Worm (Caenorhabditis elegans) whole organism, young adult: ENCODE data around the gene F46F5.10.
"Not testable (repeated sequence)": the region's sequence is repeated elsewhere in the genome, so short reads cannot be mapped to it uniquely, and the experiment has no call there.

Source experiments
- B0336.3 ChIP-seq: fragments of 200-800 bp; sonication (Bioruptor generic); IDR thresholded peaks from 2 replicates; pipeline ENCODE4 v1.3.6; 2022; ENCODE audit warnings: missing genetic modification characterization, missing compliant biosample characterization
- D2030.7 ChIP-seq: fragments of 200-800 bp; sonication (Bioruptor generic); IDR thresholded peaks from 2 replicates; pipeline ENCODE4 v1.3.6; 2022; ENCODE audit warnings: missing genetic modification reagents, missing genetic modification characterization, missing compliant biosample characterization
- F10E7.11 ChIP-seq: sonication (generic microtip); optimal IDR thresholded peaks from 2 replicates; lab custom pipeline; 2017; ENCODE audit warnings: mild to moderate bottlenecking, missing genetic modification characterization, moderate library complexity, missing compliant biosample characterization
- F33H1.4 ChIP-seq: fragments of 200-800 bp; sonication (Bioruptor generic); IDR thresholded peaks from 2 replicates; pipeline ENCODE4 v1.3.6; 2022; ENCODE audit warnings: missing genetic modification reagents, missing genetic modification characterization, missing compliant biosample characterization
- F37B4.10 ChIP-seq: fragments of 200-800 bp; sonication (Bioruptor generic); IDR thresholded peaks from 2 replicates; pipeline ENCODE4 v1.3.6; 2022; ENCODE audit warnings: missing genetic modification characterization, missing compliant biosample characterization
- F55B11.4 ChIP-seq: sonication (generic microtip); optimal IDR thresholded peaks from 2 replicates; lab custom pipeline; 2016; ENCODE audit warnings: missing compliant biosample characterization, missing genetic modification characterization, borderline replicate concordance; ENCODE audit not compliant: insufficient read depth
- aptf-3 ChIP-seq: fragments of 200-800 bp; sonication (Bioruptor generic); IDR thresholded peaks from 2 replicates; pipeline ENCODE4 v1.3.6; 2022; ENCODE audit warnings: missing genetic modification characterization, missing compliant biosample characterization
- attf-3 ChIP-seq: fragments of 200-800 bp; sonication (Bioruptor generic); conservative IDR thresholded peaks from 2 replicates; pipeline ENCODE4 v1.3.6; 2022; ENCODE audit warnings: missing genetic modification reagents, missing genetic modification characterization, missing compliant biosample characterization
- attf-5 ChIP-seq: fragments of 200-800 bp; sonication (Bioruptor generic); optimal IDR thresholded peaks from 2 replicates; lab custom pipeline; 2018; ENCODE audit warnings: mild to moderate bottlenecking, missing genetic modification characterization, missing compliant biosample characterization
- attf-6 ChIP-seq: fragments of 200-800 bp; sonication (Bioruptor generic); IDR thresholded peaks from 2 replicates; pipeline ENCODE4 v1.3.6; 2022; ENCODE audit warnings: missing genetic modification reagents, missing genetic modification characterization, missing compliant biosample characterization
- ceh-27 ChIP-seq: fragments of 200-800 bp; sonication (Bioruptor generic); optimal IDR thresholded peaks from 2 replicates; lab custom pipeline; 2018; ENCODE audit warnings: mild to moderate bottlenecking, missing genetic modification characterization, moderate library complexity, missing compliant biosample characterization
- ceh-91 ChIP-seq: fragments of 200-800 bp; sonication (Bioruptor generic); IDR thresholded peaks from 2 replicates; pipeline ENCODE4 v1.3.6; 2022; ENCODE audit warnings: missing genetic modification reagents, missing genetic modification characterization, missing compliant biosample characterization
- dpl-1 ChIP-seq: fragments of 150-350 bp; optimal IDR thresholded peaks from 2 replicates; lab custom pipeline; 2014; ENCODE audit warnings: missing biosample characterization, missing genetic modification reagents, missing genetic modification characterization
- ekl-4 ChIP-seq: fragments of 200-800 bp; sonication (Bioruptor generic); IDR thresholded peaks from 2 replicates; pipeline ENCODE4 v1.3.6; 2022; ENCODE audit warnings: missing genetic modification reagents, missing genetic modification characterization, missing compliant biosample characterization
- him-1 ChIP-seq: sonication (generic microtip); optimal IDR thresholded peaks from 2 replicates; lab custom pipeline; 2016; ENCODE audit warnings: missing genotype, missing genetic modification reagents, missing genetic modification characterization, missing compliant biosample characterization
- hlh-12 ChIP-seq: sonication (generic microtip); optimal IDR thresholded peaks from 2 replicates; lab custom pipeline; 2016; ENCODE audit warnings: missing genetic modification characterization, missing compliant biosample characterization
- hmg-1.2 ChIP-seq: fragments of 200-800 bp; sonication (Bioruptor generic); IDR thresholded peaks from 2 replicates; pipeline ENCODE4 v1.3.6; 2022; ENCODE audit warnings: missing genetic modification reagents, missing genetic modification characterization, missing compliant biosample characterization
- hrde-1 ChIP-seq: sonication (generic microtip); optimal IDR thresholded peaks from 2 replicates; lab custom pipeline; 2016; ENCODE audit warnings: missing genetic modification characterization, mild to moderate bottlenecking, missing compliant biosample characterization, moderate library complexity, missing genotype, missing genetic modification reagents, borderline replicate concordance
- lin-35 ChIP-seq, 3 experiments: fragments of 150-350 bp in 2 of 3; sonication (generic microtip) in 1 of 3; optimal IDR thresholded peaks; 2 replicates each; lab custom pipeline; 2014 to 2018; ENCODE audit warnings: missing biosample characterization in 3 of 3, missing genetic modification characterization in 3 of 3, missing genetic modification reagents in 3 of 3
- lin-40 ChIP-seq: sonication (generic microtip); optimal IDR thresholded peaks from 2 replicates; lab custom pipeline; 2016; ENCODE audit warnings: missing genetic modification characterization, mild to moderate bottlenecking, missing compliant biosample characterization, missing genotype, missing genetic modification reagents
- lin-54 ChIP-seq: fragments of 200-800 bp; sonication (Bioruptor generic); optimal IDR thresholded peaks from 2 replicates; lab custom pipeline; 2018; ENCODE audit warnings: mild to moderate bottlenecking, missing genetic modification characterization, missing compliant biosample characterization
- lir-1 ChIP-seq: fragments of 200-800 bp; sonication (Bioruptor generic); conservative IDR thresholded peaks from 2 replicates; pipeline ENCODE4 v1.3.6; 2022; ENCODE audit warnings: missing genetic modification reagents, missing genetic modification characterization, missing compliant biosample characterization
- madf-3 ChIP-seq: fragments of 200-800 bp; sonication (Bioruptor generic); IDR thresholded peaks from 2 replicates; pipeline ENCODE4 v1.3.6; 2022; ENCODE audit warnings: missing genetic modification reagents, missing genetic modification characterization, missing compliant biosample characterization
- madf-6 ChIP-seq: fragments of 200-800 bp; sonication (Bioruptor generic); IDR thresholded peaks from 2 replicates; pipeline ENCODE4 v1.3.6; 2022; ENCODE audit warnings: missing genetic modification reagents, missing genetic modification characterization, missing compliant biosample characterization
- mcd-1 ChIP-seq: fragments of 200-800 bp; sonication (Bioruptor generic); IDR thresholded peaks from 2 replicates; pipeline ENCODE4 v1.3.6; 2022; ENCODE audit warnings: missing genetic modification reagents, missing genetic modification characterization, missing compliant biosample characterization
- nfyb-1 ChIP-seq: fragments of 200-800 bp; sonication (Bioruptor generic); IDR thresholded peaks from 2 replicates; pipeline ENCODE4 v1.3.6; 2022; ENCODE audit warnings: missing genetic modification reagents, missing genetic modification characterization, missing compliant biosample characterization
- nhr-90 ChIP-seq: sonication (generic microtip); optimal IDR thresholded peaks from 2 replicates; lab custom pipeline; 2016; ENCODE audit warnings: missing genotype, mild to moderate bottlenecking, missing genetic modification characterization, missing compliant biosample characterization
- snpc-1.1 ChIP-seq: sonication (generic microtip); optimal IDR thresholded peaks from 2 replicates; lab custom pipeline; 2017; ENCODE audit warnings: missing genetic modification characterization, mild to moderate bottlenecking, missing compliant biosample characterization, antibody characterized with exemption, moderate library complexity, missing genotype, missing genetic modification reagents; ENCODE audit not compliant: insufficient read depth
- snpc-4 ChIP-seq, 5 experiments: fragments of 150-350 bp in 1 of 5; sonication (generic microtip) in 4 of 5; optimal IDR thresholded peaks; 2 replicates each; lab custom pipeline; 2014 to 2018; ENCODE audit warnings: missing genetic modification characterization in 5 of 5, missing biosample characterization in 3 of 5, antibody characterized with exemption in 2 of 5, mild to moderate bottlenecking in 2 of 5, missing compliant biosample characterization in 2 of 5, missing genotype in 2 of 5, moderate library complexity in 2 of 5, missing genetic modification reagents in 1 of 5
- tbp1 ChIP-seq: fragments of 200-800 bp; sonication (Bioruptor generic); optimal IDR thresholded peaks from 2 replicates; lab custom pipeline; 2018; ENCODE audit warnings: mild to moderate bottlenecking, missing genetic modification characterization, missing compliant biosample characterization
- unc-130 ChIP-seq: sonication (generic microtip); optimal IDR thresholded peaks from 2 replicates; lab custom pipeline; 2016; ENCODE audit warnings: missing genetic modification reagents, missing genetic modification characterization, missing compliant biosample characterization
- unc-62 ChIP-seq: fragments of 150-350 bp; optimal IDR thresholded peaks from 2 replicates; lab custom pipeline; 2014; ENCODE audit warnings: missing biosample characterization, missing genetic modification reagents, missing genetic modification characterization
- xnd-1 ChIP-seq: sonication (generic microtip); optimal IDR thresholded peaks from 2 replicates; lab custom pipeline; 2016; ENCODE audit warnings: missing genotype, missing genetic modification reagents, missing genetic modification characterization, missing compliant biosample characterization
- zfh-2 ChIP-seq: fragments of 200-800 bp; sonication (Bioruptor generic); conservative IDR thresholded peaks from 2 replicates; pipeline ENCODE4 v1.3.6; 2022; ENCODE audit warnings: missing genetic modification reagents, missing genetic modification characterization, missing compliant biosample characterization
- ztf-18 ChIP-seq: sonication (generic microtip); optimal IDR thresholded peaks from 2 replicates; lab custom pipeline; 2016; ENCODE audit warnings: missing genotype, mild to moderate bottlenecking, missing genetic modification characterization, missing compliant biosample characterization
- ztf-26 ChIP-seq: sonication (generic microtip); optimal IDR thresholded peaks from 2 replicates; lab custom pipeline; 2017; ENCODE audit warnings: missing genetic modification characterization, missing compliant biosample characterization
- ztf-28 ChIP-seq: fragments of 200-800 bp; sonication (Bioruptor generic); IDR thresholded peaks from 2 replicates; pipeline ENCODE4 v1.3.6; 2022; ENCODE audit warnings: missing genetic modification reagents, missing genetic modification characterization, missing compliant biosample characterization
- ztf-3 ChIP-seq: fragments of 200-800 bp; sonication (Bioruptor generic); optimal IDR thresholded peaks from 2 replicates; lab custom pipeline; 2018; ENCODE audit warnings: mild to moderate bottlenecking, missing genetic modification characterization, missing compliant biosample characterization

F46F5.10 gene

ce11 chrII:850567-850966 is 26.9 kb downstream of the F46F5.10 start, which contains the start of gene F28A10.5:
F28A10.5 (minus strand) TSS chrII:850667.
- not testable (repeated sequence) for TF ChIP-seq F37B4.10 (GFP tag; lab: Robert Waterston, UW); ztf-28 (GFP tag; lab: Robert Waterston, UW); tbp1 (GFP tag; lab: Kevin White, UChicago)
- TF ChIP-seq, all 124 proteins: peak for 0; not testable (repeated sequence) for 124

ce11 chrII:861564-861963 is 37.9 kb downstream of the F46F5.10 start, which contains the start of gene Y46B2A.4:
Y46B2A.4 (plus strand) TSS chrII:861864.
- no peak for TF ChIP-seq madf-6 (GFP tag; lab: Robert Waterston, UW)
- TF ChIP-seq attf-5 (GFP tag; lab: Kevin White, UChicago) = no peak
- no peak for TF ChIP-seq lin-35 (GFP tag; optimal IDR thresholded peaks at IDR 0.05; lab: Kevin White, UChicago)
- no peak for TF ChIP-seq madf-3 (GFP tag; lab: Robert Waterston, UW)
- no peak for TF ChIP-seq aptf-3

- no peak for TF ChIP-seq unc-62 (GFP tag; lab: Kevin White, UChicago)
- TF ChIP-seq nfyb-1 (GFP tag; lab: Robert Waterston, UW) = no peak
- no peak for TF ChIP-seq unc-130
- TF ChIP-seq mcd-1 (GFP tag; lab: Robert Waterston, UW) = no peak
- TF ChIP-seq hlh-12 (tag; lab: Kevin White, UChicago) = no peak
- no peak for TF ChIP-seq lin-54 (GFP tag; lab: Kevin White, UChicago)
- TF ChIP-seq hrde-1 (tag; lab: Kevin White, UChicago) = no peak
- TF ChIP-seq nhr-90 (tag; lab: Kevin White, UChicago) = no peak
- TF ChIP-seq hmg-1.2 (GFP tag; lab: Robert Waterston, UW) = no peak
- no peak for TF ChIP-seq ztf-26
- no peak for TF ChIP-seq ekl-4 (GFP tag; lab: Robert Waterston, UW)
Measured at ce11 chrII:866801-867200, 43.2 kb downstream of the F46F5.10 start, which contains the start of gene Y46B2A.3. Y46B2A.3 (minus strand) TSS chrII:866901.

- no peak for TF ChIP-seq zfh-2 (GFP tag; lab: Robert Waterston, UW)
- TF ChIP-seq hmg-1.2 (GFP tag; lab: Robert Waterston, UW) = no peak
- no peak for TF ChIP-seq ztf-28 (GFP tag; lab: Robert Waterston, UW)
- no peak for TF ChIP-seq ztf-18
- TF ChIP-seq, all 124 proteins: peak for 0
Measured at ce11 chrII:868240-868864, 44.7 kb downstream of the F46F5.10 start, which contains the start of gene fbxc-51. fbxc-51 (plus strand) TSS chrII:868814.

- TF ChIP-seq ceh-91 (GFP tag; lab: Robert Waterston, UW) (no peak), ceh-27 (GFP tag; lab: Kevin White, UChicago) (no peak), snpc-1.1 (tag; lab: Kevin White, UChicago) (no peak), F10E7.11 (no peak), D2030.7 (GFP tag; lab: Robert Waterston, UW) (no peak), F55B11.4 (tag; lab: Kevin White, UChicago) (no peak), attf-6 (GFP tag; lab: Robert Waterston, UW) (no peak), lin-40 (tag; lab: Kevin White, UChicago) (no peak), dpl-1 (GFP tag; lab: Kevin White, UChicago) (no peak), attf-3 (GFP tag; lab: Robert Waterston, UW) (no peak), B0336.3 (GFP tag; lab: Robert Waterston, UW) (no peak), F33H1.4 (GFP tag; lab: Robert Waterston, UW) (no peak), tbp1 (GFP tag; lab: Kevin White, UChicago) (no peak), ztf-3 (GFP tag; lab: Kevin White, UChicago) (no peak), lir-1 (GFP tag; lab: Robert Waterston, UW) (no peak), xnd-1 (no peak), him-1 (tag; lab: Kevin White, UChicago) (no peak), snpc-4 (GFP tag; optimal IDR thresholded peaks at IDR 0.05; lab: Kevin White, UChicago) (no peak), snpc-4 (tag; optimal IDR thresholded peaks at IDR 0.05; lab: Kevin White, UChicago) (no peak)
- TF ChIP-seq, all 124 proteins: peak for 0
Measured at ce11 chrII:869316-869715, 45.7 kb downstream of the F46F5.10 start.
